Worm (Caenorhabditis elegans) whole organism, midembryonic: Measurements from ENCODE around the gene Y82E9BR.8.
"Not testable (repeated sequence)": the region's sequence is repeated elsewhere in the genome, so short reads cannot be mapped to it uniquely, and the experiment has no call there.

Experiments
- T22C8.4 ChIP-seq: fragments of 200-800 bp; sonication (Bioruptor generic); IDR thresholded peaks from 2 replicates; pipeline ENCODE4 v1.3.6; 2022; ENCODE audit warnings: missing genetic modification characterization, missing compliant biosample characterization
- cog-1 ChIP-seq: sonication (generic microtip); optimal IDR thresholded peaks from 2 replicates; lab custom pipeline; 2016; ENCODE audit warnings: missing genetic modification characterization, missing compliant biosample characterization
- flt-1 ChIP-seq: fragments of 200-800 bp; sonication (Bioruptor generic); IDR thresholded peaks from 2 replicates; pipeline ENCODE4 v1.3.6; 2022; ENCODE audit warnings: missing genetic modification characterization, missing compliant biosample characterization
- klf-2 ChIP-seq: fragments of 200-800 bp; sonication (Bioruptor generic); conservative IDR thresholded peaks from 2 replicates; pipeline ENCODE4 v1.3.6; 2022; ENCODE audit warnings: missing genetic modification reagents, missing genetic modification characterization, missing compliant biosample characterization
- med-1 ChIP-seq: sonication (generic microtip); optimal IDR thresholded peaks from 2 replicates; lab custom pipeline; 2017; ENCODE audit warnings: missing genetic modification characterization, mild to moderate bottlenecking, missing compliant biosample characterization, antibody characterized with exemption, missing genetic modification reagents; ENCODE audit not compliant: insufficient read depth
- ref-1 ChIP-seq: fragments of 200-800 bp; sonication (Bioruptor generic); conservative IDR thresholded peaks from 2 replicates; pipeline ENCODE4 v1.3.6; 2022; ENCODE audit warnings: missing genetic modification reagents, missing genetic modification characterization, missing compliant biosample characterization
- tab-1 ChIP-seq: fragments of 200-800 bp; sonication (Bioruptor generic); IDR thresholded peaks from 2 replicates; pipeline ENCODE4 v1.3.6; 2022; ENCODE audit warnings: missing genetic modification characterization, missing compliant biosample characterization
- ztf-23 ChIP-seq: fragments of 200-800 bp; sonication (Bioruptor generic); IDR thresholded peaks from 2 replicates; pipeline ENCODE4 v1.3.6; 2022; ENCODE audit warnings: missing genetic modification reagents, missing genetic modification characterization, missing compliant biosample characterization
- ztf-29 ChIP-seq: fragments of 200-800 bp; sonication (Bioruptor generic); IDR thresholded peaks from 2 replicates; pipeline ENCODE4 v1.3.6; 2022; ENCODE audit warnings: missing genetic modification reagents, missing genetic modification characterization, missing compliant biosample characterization

Gene Y82E9BR.8

ce11 chrIII:1357973-1358372 is at the start of gene Y82E9BR.8:
TSS of gene Y82E9BR.8 (minus strand) at chrIII:1358073.
- not testable (repeated sequence) for TF ChIP-seq klf-2, ref-1, ztf-23 (GFP tag; lab: Robert Waterston, UW)

- TF ChIP-seq flt-1 (GFP tag; lab: Robert Waterston, UW) (no peak), tab-1 (GFP tag; lab: Robert Waterston, UW) (no peak), cog-1 (tag; lab: Kevin White, UChicago) (no peak), ztf-29 (GFP tag; lab: Robert Waterston, UW) (no peak), ztf-23 (GFP tag; lab: Robert Waterston, UW) (no peak), ref-1 (GFP tag; lab: Robert Waterston, UW) (no peak), klf-2 (GFP tag; lab: Robert Waterston, UW) (no peak), T22C8.4 (no peak), med-1 (no peak)
Measured at ce11 chrIII:1403108-1403507, 45.2 kb upstream of the Y82E9BR.8 start, which contains the start of gene pals-18. TSS of gene pals-18 (plus strand) at chrIII:1403408.

ce11 chrIII:1401497-1401990 is 43.7 kb upstream of the Y82E9BR.8 start, which contains the start of gene pals-19:
TSS of gene pals-19 (plus strand) at chrIII:1401940.
- TF ChIP-seq cog-1 (tag; lab: Kevin White, UChicago) (no peak), ztf-29 (GFP tag; lab: Robert Waterston, UW) (no peak), med-1 (no peak), T22C8.4 (no peak), klf-2 (GFP tag; lab: Robert Waterston, UW) (no peak), flt-1 (GFP tag; lab: Robert Waterston, UW) (no peak), tab-1 (GFP tag; lab: Robert Waterston, UW) (no peak), ztf-23 (GFP tag; lab: Robert Waterston, UW) (no peak), ref-1 (GFP tag; lab: Robert Waterston, UW) (no peak)

ce11 chrIII:1399670-1400069 is 41.8 kb upstream of the Y82E9BR.8 start, which contains the start of gene pals-16:
TSS of gene pals-16 (plus strand) at chrIII:1399970.
- TF ChIP-seq ref-1 (GFP tag; lab: Robert Waterston, UW) = no peak
- TF ChIP-seq med-1 = no peak
- no peak for TF ChIP-seq klf-2 (GFP tag; lab: Robert Waterston, UW)
- no peak for TF ChIP-seq T22C8.4
- TF ChIP-seq flt-1 (GFP tag; lab: Robert Waterston, UW) = no peak
- TF ChIP-seq tab-1 (GFP tag; lab: Robert Waterston, UW) = no peak
- TF ChIP-seq ztf-23 (GFP tag; lab: Robert Waterston, UW) = no peak
- TF ChIP-seq ztf-29 (GFP tag; lab: Robert Waterston, UW) = no peak
- TF ChIP-seq cog-1 (tag; lab: Kevin White, UChicago) = no peak

- TF ChIP-seq cog-1 (tag; lab: Kevin White, UChicago) (no peak), ztf-23 (GFP tag; lab: Robert Waterston, UW) (no peak), ztf-29 (GFP tag; lab: Robert Waterston, UW) (no peak), med-1 (no peak), T22C8.4 (no peak), ref-1 (GFP tag; lab: Robert Waterston, UW) (no peak), tab-1 (GFP tag; lab: Robert Waterston, UW) (no peak), klf-2 (GFP tag; lab: Robert Waterston, UW) (no peak), flt-1 (GFP tag; lab: Robert Waterston, UW) (no peak)
Measured at ce11 chrIII:1398183-1398582, 40.3 kb upstream of the Y82E9BR.8 start.

ce11 chrIII:1395355-1395754 is 37.5 kb upstream of the Y82E9BR.8 start:
- TF ChIP-seq cog-1 (tag; lab: Kevin White, UChicago) (no peak), klf-2 (GFP tag; lab: Robert Waterston, UW) (no peak), ztf-23 (GFP tag; lab: Robert Waterston, UW) (no peak), med-1 (no peak)

- TF ChIP-seq ref-1 (GFP tag; lab: Robert Waterston, UW) (no peak), tab-1 (GFP tag; lab: Robert Waterston, UW) (no peak), ztf-23 (GFP tag; lab: Robert Waterston, UW) (no peak), cog-1 (tag; lab: Kevin White, UChicago) (no peak), flt-1 (GFP tag; lab: Robert Waterston, UW) (no peak)
Measured at ce11 chrIII:1392763-1393162, 34.9 kb upstream of the Y82E9BR.8 start.

ce11 chrIII:1391752-1392151 is 33.9 kb upstream of the Y82E9BR.8 start, which contains the start of gene pals-17:
TSS of gene pals-17 (minus strand) at chrIII:1391852.
- TF ChIP-seq ref-1 (GFP tag; lab: Robert Waterston, UW) (no peak), tab-1 (GFP tag; lab: Robert Waterston, UW) (no peak), klf-2 (GFP tag; lab: Robert Waterston, UW) (no peak), ztf-29 (GFP tag; lab: Robert Waterston, UW) (no peak), T22C8.4 (no peak), ztf-23 (GFP tag; lab: Robert Waterston, UW) (no peak), flt-1 (GFP tag; lab: Robert Waterston, UW) (no peak), cog-1 (tag; lab: Kevin White, UChicago) (no peak), med-1 (no peak)

- TF ChIP-seq ref-1 (GFP tag; lab: Robert Waterston, UW) = no peak
- no peak for TF ChIP-seq flt-1 (GFP tag; lab: Robert Waterston, UW)
- TF ChIP-seq cog-1 (tag; lab: Kevin White, UChicago) = no peak
- no peak for TF ChIP-seq klf-2 (GFP tag; lab: Robert Waterston, UW)
- TF ChIP-seq T22C8.4 = no peak
- no peak for TF ChIP-seq ztf-29 (GFP tag; lab: Robert Waterston, UW)
- no peak for TF ChIP-seq med-1
- TF ChIP-seq tab-1 (GFP tag; lab: Robert Waterston, UW) = no peak
- no peak for TF ChIP-seq ztf-23 (GFP tag; lab: Robert Waterston, UW)
Measured at ce11 chrIII:1389988-1390387, 32.1 kb upstream of the Y82E9BR.8 start.
